Worm (Caenorhabditis elegans) whole organism, L1 larva: ENCODE measurements around the gene gst-10.
A peak's percentile ranks its signal among the peaks of the same experiment; 100 is the strongest.

Source experiments
- F16B12.6 ChIP-seq: fragments of 150-350 bp; optimal IDR thresholded peaks from 2 replicates; lab custom pipeline; 2014; ENCODE audit warnings: missing biosample characterization, missing genetic modification characterization
- alr-1 ChIP-seq: fragments of 200-800 bp; sonication (Bioruptor generic); optimal IDR thresholded peaks from 2 replicates; lab custom pipeline; 2018; ENCODE audit warnings: borderline replicate concordance, mild to moderate bottlenecking, missing genetic modification characterization, missing compliant biosample characterization
- ama-1 ChIP-seq: fragments of 150-350 bp; optimal IDR thresholded peaks from 2 replicates; lab custom pipeline; 2014
- ceh-82 ChIP-seq, 3 experiments: fragments of 150-350 bp in 1 of 3; sonication (generic microtip) in 2 of 3; optimal IDR thresholded peaks; 2 replicates each; lab custom pipeline; 2014 to 2017; ENCODE audit warnings: missing biosample characterization in 3 of 3, missing genetic modification characterization in 3 of 3
- ces-1 ChIP-seq: fragments of 150-350 bp; optimal IDR thresholded peaks from 2 replicates; lab custom pipeline; 2014; ENCODE audit warnings: missing biosample characterization, missing genetic modification reagents, missing genetic modification characterization
- dpl-1 ChIP-seq, 3 experiments: fragments of 150-350 bp in 2 of 3; sonication (generic microtip) in 1 of 3; optimal IDR thresholded peaks; 2 replicates each; lab custom pipeline; 2014 to 2017; ENCODE audit warnings: missing biosample characterization in 3 of 3, missing genetic modification characterization in 3 of 3, missing genetic modification reagents in 3 of 3
- efl-1 ChIP-seq, 4 experiments: fragments of 150-350 bp; optimal IDR thresholded peaks in 3 of 4; peaks in 1 of 4; 1 replicate in 1 of 4; 2 replicates in 3 of 4; lab custom pipeline; 2014; ENCODE audit warnings: missing biosample characterization in 2 of 4, missing genetic modification characterization in 2 of 4, missing genetic modification reagents in 2 of 4
- efl-3 ChIP-seq: fragments of 200-800 bp; sonication (Bioruptor generic); optimal IDR thresholded peaks from 2 replicates; lab custom pipeline; 2018; ENCODE audit warnings: mild to moderate bottlenecking, missing genetic modification characterization, missing compliant biosample characterization
- elt-2 ChIP-seq: sonication (generic microtip); optimal IDR thresholded peaks from 2 replicates; lab custom pipeline; 2016; ENCODE audit warnings: missing genetic modification characterization, mild to moderate bottlenecking, inconsistent platforms, missing compliant biosample characterization, missing genetic modification reagents
- fkh-10 ChIP-seq: sonication (generic microtip); optimal IDR thresholded peaks from 2 replicates; lab custom pipeline; 2017; ENCODE audit warnings: missing biosample characterization, missing genetic modification reagents, missing genetic modification characterization
- fkh-8 ChIP-seq: sonication (generic microtip); optimal IDR thresholded peaks from 2 replicates; lab custom pipeline; 2016; ENCODE audit warnings: mild to moderate bottlenecking, missing genetic modification characterization, missing compliant biosample characterization
- fos-1 ChIP-seq: fragments of 150-350 bp; optimal IDR thresholded peaks from 2 replicates; lab custom pipeline; 2014; ENCODE audit warnings: missing biosample characterization, missing genetic modification characterization
- grh-1 ChIP-seq: fragments of 200-800 bp; sonication (Bioruptor generic); IDR thresholded peaks from 2 replicates; pipeline ENCODE4 v1.3.6; 2022; ENCODE audit warnings: missing genetic modification reagents, missing genetic modification characterization, missing compliant biosample characterization
- lin-13 ChIP-seq: fragments of 150-350 bp; optimal IDR thresholded peaks from 2 replicates; lab custom pipeline; 2014; ENCODE audit warnings: missing biosample characterization, missing genetic modification reagents, missing genetic modification characterization
- lin-15B ChIP-seq: fragments of 150-350 bp; sonication (generic microtip); optimal IDR thresholded peaks from 3 replicates; lab custom pipeline; 2014; ENCODE audit warnings: missing biosample characterization, missing genetic modification characterization
- lin-35 ChIP-seq, 2 experiments: fragments of 150-350 bp; optimal IDR thresholded peaks; 2 replicates each; lab custom pipeline; 2014; ENCODE audit warnings: missing biosample characterization in 2 of 2, missing genetic modification characterization in 2 of 2, missing genetic modification reagents in 2 of 2
- lsy-2 ChIP-seq, 2 experiments: fragments of 150-350 bp; optimal IDR thresholded peaks; 2 replicates each; lab custom pipeline; 2014; ENCODE audit warnings: missing biosample characterization in 2 of 2, missing genetic modification characterization in 2 of 2
- mep-1 ChIP-seq: fragments of 150-350 bp; optimal IDR thresholded peaks from 2 replicates; lab custom pipeline; 2014; ENCODE audit warnings: missing biosample characterization, missing genetic modification characterization
- nhr-11 ChIP-seq: fragments of 150-350 bp; optimal IDR thresholded peaks from 2 replicates; lab custom pipeline; 2014; ENCODE audit warnings: missing biosample characterization, missing genetic modification characterization
- nhr-20 ChIP-seq: sonication (generic microtip); optimal IDR thresholded peaks from 2 replicates; lab custom pipeline; 2016; ENCODE audit warnings: mild to moderate bottlenecking, missing genetic modification characterization, missing compliant biosample characterization
- nhr-71 ChIP-seq: sonication (generic microtip); optimal IDR thresholded peaks from 2 replicates; lab custom pipeline; 2016; ENCODE audit warnings: mild to moderate bottlenecking, missing genetic modification characterization, moderate library complexity, missing compliant biosample characterization
- nhr-77 ChIP-seq: fragments of 150-350 bp; optimal IDR thresholded peaks from 2 replicates; lab custom pipeline; 2014; ENCODE audit warnings: missing biosample characterization, missing genetic modification characterization
- nhr-84 ChIP-seq: sonication (generic microtip); optimal IDR thresholded peaks from 2 replicates; lab custom pipeline; 2017; ENCODE audit warnings: missing biosample characterization, missing genetic modification characterization
- nhr-85 ChIP-seq: sonication (generic microtip); peaks from one replicate; lab custom pipeline; 2016; ENCODE audit warnings: missing genetic modification characterization, inconsistent platforms, missing compliant biosample characterization
- nhr-90 ChIP-seq: sonication (generic microtip); optimal IDR thresholded peaks from 2 replicates; lab custom pipeline; 2016; ENCODE audit warnings: mild to moderate bottlenecking, missing genetic modification characterization, missing compliant biosample characterization; ENCODE audit not compliant: poor library complexity
- snpc-4 ChIP-seq: fragments of 150-350 bp; optimal IDR thresholded peaks from 2 replicates; lab custom pipeline; 2014; ENCODE audit warnings: missing biosample characterization, missing genetic modification characterization
- sox-4 ChIP-seq: sonication (generic microtip); optimal IDR thresholded peaks from 2 replicates; lab custom pipeline; 2016; ENCODE audit warnings: missing genetic modification characterization, missing compliant biosample characterization
- tbx-2 ChIP-seq: sonication (generic microtip); optimal IDR thresholded peaks from 2 replicates; lab custom pipeline; 2016; ENCODE audit warnings: missing genetic modification characterization, missing compliant biosample characterization
- tlp-1 ChIP-seq: fragments of 150-350 bp; optimal IDR thresholded peaks from 2 replicates; lab custom pipeline; 2014; ENCODE audit warnings: missing biosample characterization, missing genetic modification characterization
- unc-30 ChIP-seq: sonication (generic microtip); optimal IDR thresholded peaks from 2 replicates; lab custom pipeline; 2017; ENCODE audit warnings: missing biosample characterization, missing genetic modification characterization
- unc-86 ChIP-seq: sonication (generic microtip); optimal IDR thresholded peaks from 2 replicates; lab custom pipeline; 2016; ENCODE audit warnings: missing genetic modification characterization, missing compliant biosample characterization
- vab-15 ChIP-seq: sonication (generic microtip); optimal IDR thresholded peaks from 2 replicates; lab custom pipeline; 2017; ENCODE audit warnings: missing genotype, mild to moderate bottlenecking, missing genetic modification characterization, missing compliant biosample characterization
- xbp-1 ChIP-seq: sonication (generic microtip); optimal IDR thresholded peaks from 2 replicates; lab custom pipeline; 2016; ENCODE audit warnings: missing genetic modification characterization, missing compliant biosample characterization
- ztf-4 ChIP-seq: fragments of 150-350 bp; optimal IDR thresholded peaks from 2 replicates; lab custom pipeline; 2014; ENCODE audit warnings: missing biosample characterization, missing genetic modification characterization

Gene gst-10

ce11 chrV:2603056-2603455 lies 41.6 kb downstream of the gst-10 start, which contains the start of gene F53E10.6 (continued):
- TF ChIP-seq lsy-2 (tag; optimal IDR thresholded peaks at IDR 0.05; lab: Kevin White, UChicago) (peak; percentile 42 to 56), fkh-10 (no peak), mep-1 (peak; percentile 40), efl-1 (optimal IDR thresholded peaks at IDR 0.05; lab: Kevin White, UChicago) (peak; percentile 75 to 91), efl-1 (GFP tag; optimal IDR thresholded peaks at IDR 0.05 in 1 of 2; lab: Kevin White, UChicago) (peak; percentile 91 to 99), unc-86 (tag; lab: Kevin White, UChicago) (no peak), nhr-20 (tag; lab: Kevin White, UChicago) (peak; percentile 27), lin-35 (GFP tag; optimal IDR thresholded peaks at IDR 0.05; lab: Kevin White, UChicago) (peak; percentile 90 to 93), ztf-4 (tag; lab: Kevin White, UChicago) (no peak), nhr-84 (tag; lab: Kevin White, UChicago) (no peak), nhr-90 (tag; lab: Kevin White, UChicago) (peak; percentile 52), lin-15B (tag; lab: Kevin White, UChicago) (no peak), dpl-1 (GFP tag; optimal IDR thresholded peaks at IDR 0.05; lab: Kevin White, UChicago) (peak; percentile 80 to 91 (median 89)), nhr-85 (tag; lab: Kevin White, UChicago) (peak; percentile 77), ceh-82 (tag; optimal IDR thresholded peaks at IDR 0.05; lab: Kevin White, UChicago) (peak in 1 of 3 experiments; percentile 39), fos-1 (no peak), fkh-8 (peak; percentile 8), sox-4 (no peak), alr-1 (no peak), elt-2 (tag; lab: Kevin White, UChicago) (peak; percentile 21), nhr-71 (tag; lab: Kevin White, UChicago) (peak; percentile 60), xbp-1 (peak; percentile 21), tlp-1 (tag; lab: Kevin White, UChicago) (no peak), unc-30 (tag; lab: Kevin White, UChicago) (no peak), vab-15 (no peak), efl-3 (no peak), lin-13 (no peak), F16B12.6 (tag; lab: Kevin White, UChicago) (peak; percentile 36), tbx-2 (peak; percentile 44), grh-1 (no peak), nhr-77 (no peak), snpc-4 (tag; lab: Kevin White, UChicago) (peak; percentile 35)

DNA sequence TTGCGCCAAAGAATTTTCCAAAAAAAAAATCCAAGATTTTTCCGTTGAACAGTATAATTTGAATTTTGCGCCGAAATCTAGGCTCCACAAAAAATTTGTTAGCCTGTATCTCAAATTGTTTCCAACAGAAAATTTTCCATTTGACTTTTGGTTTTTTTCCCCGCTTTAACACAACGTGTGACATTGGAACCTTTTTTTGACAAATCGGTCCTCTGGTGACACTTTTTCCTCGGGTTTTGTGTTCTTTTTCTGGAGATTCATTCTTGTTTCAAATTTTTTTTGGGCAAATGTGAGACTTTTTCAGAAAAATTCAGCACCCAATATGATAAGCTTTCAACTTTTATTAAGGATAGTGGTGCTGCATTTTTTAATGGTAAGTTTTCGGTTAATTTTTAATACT lies 46.9 kb downstream of the gst-10 start, which contains the start of gene acr-17:
acr-17 (plus strand) TSS at position 301 of the 400 bp plus-strand sequence.
- TF ChIP-seq ces-1, result no peak
- no peak for TF ChIP-seq nhr-11
- TF ChIP-seq xbp-1, result no peak
- no peak for TF ChIP-seq ama-1 (lab: Kevin White, UChicago)
